Fruit fly (Drosophila melanogaster) whole organism, embryonic: ENCODE data around the gene IntS6.

Experiments
- CG10654 ChIP-seq: fragments of 200-800 bp; sonication (Bioruptor generic); optimal IDR thresholded peaks from 2 replicates; lab custom pipeline; 2016; ENCODE audit warnings: missing biosample characterization, missing genetic modification characterization
- CG12155 ChIP-seq: fragments of 200-800 bp; sonication (Bioruptor generic); optimal IDR thresholded peaks from 3 replicates; lab custom pipeline; 2016; ENCODE audit warnings: missing biosample characterization, missing genetic modification characterization
- CG12299 ChIP-seq: fragments of 200-800 bp; sonication (Bioruptor generic); optimal IDR thresholded peaks from 2 replicates; lab custom pipeline; 2018; ENCODE audit warnings: missing biosample characterization, mild to moderate bottlenecking, missing genetic modification characterization
- CG13775 ChIP-seq: fragments of 200-800 bp; sonication (Bioruptor generic); optimal IDR thresholded peaks from 3 replicates; lab custom pipeline; 2017; ENCODE audit warnings: missing biosample characterization, mild to moderate bottlenecking, missing genetic modification characterization
- CG1529 ChIP-seq: fragments of 200-800 bp; sonication (Bioruptor generic); optimal IDR thresholded peaks from 3 replicates; lab custom pipeline; 2018; ENCODE audit warnings: missing biosample characterization, missing genetic modification characterization
- CG15479 ChIP-seq: fragments of 200-800 bp; sonication (Bioruptor generic); optimal IDR thresholded peaks from 3 replicates; lab custom pipeline; 2019; ENCODE audit warnings: missing biosample characterization, mild to moderate bottlenecking, missing genetic modification characterization, moderate library complexity
- CG1603 ChIP-seq: fragments of 200-800 bp; sonication (Bioruptor generic); optimal IDR thresholded peaks from 2 replicates; lab custom pipeline; 2019; ENCODE audit warnings: missing biosample characterization, mild to moderate bottlenecking, missing genetic modification characterization, moderate library complexity
- CG16815 ChIP-seq: fragments of 200-800 bp; sonication (Bioruptor generic); optimal IDR thresholded peaks from 3 replicates; lab custom pipeline; 2017; ENCODE audit warnings: missing biosample characterization, mild to moderate bottlenecking, missing genetic modification characterization
- CG18619 ChIP-seq: fragments of 200-800 bp; sonication (Bioruptor generic); optimal IDR thresholded peaks from 3 replicates; lab custom pipeline; 2017; ENCODE audit warnings: missing biosample characterization, mild to moderate bottlenecking, missing genetic modification characterization
- CG2116 ChIP-seq: fragments of 200-800 bp; sonication (Bioruptor generic); optimal IDR thresholded peaks from 3 replicates; lab custom pipeline; 2018; ENCODE audit warnings: missing biosample characterization, mild to moderate bottlenecking, missing genetic modification characterization
- CG2678 ChIP-seq: fragments of 200-800 bp; sonication (Bioruptor generic); optimal IDR thresholded peaks from 3 replicates; lab custom pipeline; 2019; ENCODE audit warnings: missing biosample characterization, mild to moderate bottlenecking, missing genetic modification characterization, moderate library complexity
- CG31224 ChIP-seq: fragments of 200-800 bp; sonication (Bioruptor generic); IDR thresholded peaks from 2 replicates; pipeline ENCODE4 v1.3.6; 2022; ENCODE audit warnings: missing biosample characterization, missing genetic modification characterization
- CG3995 ChIP-seq: fragments of 200-800 bp; sonication (Bioruptor generic); optimal IDR thresholded peaks from 3 replicates; lab custom pipeline; 2016; ENCODE audit warnings: missing biosample characterization, missing genetic modification characterization
- CG4282 ChIP-seq: fragments of 200-800 bp; sonication (Bioruptor generic); optimal IDR thresholded peaks from 2 replicates; lab custom pipeline; 2016; ENCODE audit warnings: missing biosample characterization, missing genetic modification characterization
- CG4328 ChIP-seq: fragments of 200-800 bp; sonication (Bioruptor generic); optimal IDR thresholded peaks from 3 replicates; lab custom pipeline; 2017; ENCODE audit warnings: missing biosample characterization, missing genetic modification reagents, missing genetic modification characterization
- CG4707 ChIP-seq: fragments of 200-800 bp; sonication (Bioruptor generic); optimal IDR thresholded peaks from 2 replicates; lab custom pipeline; 2018; ENCODE audit warnings: missing biosample characterization, mild to moderate bottlenecking, missing genetic modification characterization, moderate library complexity
- CG5953 ChIP-seq: fragments of 200-800 bp; sonication (Bioruptor generic); IDR thresholded peaks from 2 replicates; pipeline ENCODE4 v1.3.6; 2022; ENCODE audit warnings: missing biosample characterization, missing genetic modification characterization
- CG6791 ChIP-seq: fragments of 200-800 bp; sonication (Bioruptor generic); IDR thresholded peaks from 3 replicates; pipeline ENCODE4 v1.3.6; 2022; ENCODE audit warnings: missing biosample characterization, missing genetic modification characterization; ENCODE audit not compliant: partially characterized antibody
- CG8924 ChIP-seq: fragments of 200-800 bp; optimal IDR thresholded peaks from 3 replicates; lab custom pipeline; 2019; ENCODE audit warnings: missing biosample characterization, mild to moderate bottlenecking, missing genetic modification characterization, moderate library complexity
- Camta ChIP-seq: fragments of 200-800 bp; sonication (Bioruptor generic); optimal IDR thresholded peaks from 2 replicates; lab custom pipeline; 2016; ENCODE audit warnings: missing biosample characterization, missing genetic modification characterization
- D ChIP-seq, 2 experiments: fragments of 200-800 bp in 1 of 2; fragments of >200 bp in 1 of 2; sonication (Bioruptor generic) in 1 of 2; optimal IDR thresholded peaks; 2 replicates in 1 of 2; 3 replicates in 1 of 2; lab custom pipeline; 2017; ENCODE audit warnings: mild to moderate bottlenecking in 1 of 2, missing biosample characterization in 1 of 2, missing genetic modification characterization in 1 of 2, missing genetic modification reagents in 1 of 2
- Ets65A ChIP-seq: fragments of 200-800 bp; sonication (Bioruptor generic); peaks from one replicate; lab custom pipeline; 2016; ENCODE audit warnings: missing biosample characterization, missing genetic modification characterization
- Fer1 ChIP-seq: fragments of 200-800 bp; sonication (Bioruptor generic); optimal IDR thresholded peaks from 2 replicates; lab custom pipeline; 2017; ENCODE audit warnings: missing biosample characterization, mild to moderate bottlenecking, missing genetic modification characterization
- Hr3 ChIP-seq: fragments of 200-800 bp; sonication (Bioruptor generic); optimal IDR thresholded peaks from 3 replicates; lab custom pipeline; 2016; ENCODE audit warnings: missing biosample characterization, missing genetic modification characterization
- Hr39 ChIP-seq: fragments of >200 bp; optimal IDR thresholded peaks from 2 replicates; lab custom pipeline; 2017
- Med ChIP-seq: fragments of 200-800 bp; sonication (Bioruptor generic); peaks from one replicate; lab custom pipeline; 2016; ENCODE audit warnings: missing biosample characterization, missing genetic modification characterization, mild to moderate bottlenecking, inconsistent platforms, moderate library complexity
- NK7.1 ChIP-seq: fragments of 200-800 bp; sonication (Bioruptor generic); optimal IDR thresholded peaks from 3 replicates; lab custom pipeline; 2016; ENCODE audit warnings: missing biosample characterization, missing genetic modification characterization
- Oli ChIP-seq: fragments of 200-800 bp; sonication (Bioruptor generic); optimal IDR thresholded peaks from 2 replicates; lab custom pipeline; 2018; ENCODE audit warnings: missing biosample characterization, mild to moderate bottlenecking, missing genetic modification characterization, moderate library complexity
- Six4 ChIP-seq: fragments of 200-800 bp; sonication (Bioruptor generic); optimal IDR thresholded peaks from 2 replicates; lab custom pipeline; 2016; ENCODE audit warnings: missing biosample characterization, missing genetic modification characterization
- Sox100B ChIP-seq: fragments of 200-800 bp; sonication (Bioruptor generic); optimal IDR thresholded peaks from 3 replicates; lab custom pipeline; 2018; ENCODE audit warnings: missing biosample characterization, mild to moderate bottlenecking, missing genetic modification characterization
- Stat92E ChIP-seq, 3 experiments: fragments of >200 bp in 2 of 3; fragments of 200-800 bp in 1 of 3; sonication (Bioruptor generic) in 1 of 3; optimal IDR thresholded peaks; 2 replicates each; lab custom pipeline; 2017 to 2019; ENCODE audit warnings: missing biosample characterization in 3 of 3, missing genetic modification characterization in 3 of 3, mild to moderate bottlenecking in 1 of 3, moderate library complexity in 1 of 3
- az2 ChIP-seq: fragments of 200-800 bp; sonication (Bioruptor generic); optimal IDR thresholded peaks from 3 replicates; lab custom pipeline; 2016; ENCODE audit warnings: missing biosample characterization, missing genetic modification characterization
- da ChIP-seq: fragments of 200-800 bp; sonication (Bioruptor generic); optimal IDR thresholded peaks from 2 replicates; lab custom pipeline; 2016; ENCODE audit warnings: missing biosample characterization, missing genetic modification characterization
- fd3F ChIP-seq: fragments of 200-800 bp; sonication (Bioruptor generic); optimal IDR thresholded peaks from 2 replicates; lab custom pipeline; 2018; ENCODE audit warnings: missing biosample characterization, mild to moderate bottlenecking, missing genetic modification characterization, moderate library complexity
- fd64A ChIP-seq: fragments of 200-800 bp; sonication (Bioruptor generic); optimal IDR thresholded peaks from 3 replicates; lab custom pipeline; 2018; ENCODE audit warnings: missing biosample characterization, mild to moderate bottlenecking, missing genetic modification characterization
- gcm2 ChIP-seq: fragments of 200-800 bp; sonication (Bioruptor generic); optimal IDR thresholded peaks from 2 replicates; lab custom pipeline; 2016; ENCODE audit warnings: missing biosample characterization, missing genetic modification characterization
- her ChIP-seq: fragments of 200-800 bp; sonication (Bioruptor generic); optimal IDR thresholded peaks from 2 replicates; lab custom pipeline; 2016; ENCODE audit warnings: missing biosample characterization, missing genetic modification characterization
- kah ChIP-seq: fragments of 200-800 bp; sonication (Bioruptor generic); optimal IDR thresholded peaks from 2 replicates; lab custom pipeline; 2018; ENCODE audit warnings: missing biosample characterization, mild to moderate bottlenecking, missing genetic modification characterization
- lmd ChIP-seq: fragments of 200-800 bp; sonication (Bioruptor generic); IDR thresholded peaks from 2 replicates; pipeline ENCODE4 v1.3.6; 2022; ENCODE audit warnings: missing biosample characterization, missing genetic modification characterization
- odd ChIP-seq: fragments of 200-800 bp; sonication (Bioruptor generic); optimal IDR thresholded peaks from 2 replicates; lab custom pipeline; 2017; ENCODE audit warnings: missing biosample characterization, mild to moderate bottlenecking, missing genetic modification characterization
- onecut ChIP-seq: fragments of 200-800 bp; sonication (Bioruptor generic); IDR thresholded peaks from 2 replicates; pipeline ENCODE4 v1.3.6; 2022; ENCODE audit warnings: missing biosample characterization, missing genetic modification characterization
- pita ChIP-seq: fragments of 200-800 bp; sonication (Bioruptor generic); optimal IDR thresholded peaks from 2 replicates; lab custom pipeline; 2017; ENCODE audit warnings: missing biosample characterization, mild to moderate bottlenecking, missing genetic modification characterization
- pros ChIP-seq: fragments of 200-800 bp; sonication (Bioruptor generic); optimal IDR thresholded peaks from 3 replicates; lab custom pipeline; 2019; ENCODE audit warnings: missing biosample characterization, mild to moderate bottlenecking, missing genetic modification characterization, moderate library complexity
- pzg ChIP-seq: fragments of 200-800 bp; sonication (Bioruptor generic); optimal IDR thresholded peaks from 3 replicates; lab custom pipeline; 2018; ENCODE audit warnings: missing biosample characterization, mild to moderate bottlenecking, missing genetic modification characterization, moderate library complexity
- seq ChIP-seq: fragments of 200-800 bp; sonication (Bioruptor generic); IDR thresholded peaks from 2 replicates; pipeline ENCODE4 v1.3.6; 2022; ENCODE audit warnings: missing biosample characterization, missing genetic modification characterization
- sima ChIP-seq: fragments of 200-800 bp; sonication (Bioruptor generic); optimal IDR thresholded peaks from 2 replicates; lab custom pipeline; 2016; ENCODE audit warnings: missing biosample characterization, missing genetic modification characterization
- so ChIP-seq: fragments of 200-800 bp; sonication (Bioruptor generic); IDR thresholded peaks from 3 replicates; pipeline ENCODE4 v1.3.6; 2022; ENCODE audit warnings: missing biosample characterization, missing genetic modification characterization
- sob ChIP-seq: fragments of 200-800 bp; sonication (Bioruptor generic); IDR thresholded peaks from 2 replicates; pipeline ENCODE4 v1.3.6; 2022; ENCODE audit warnings: missing biosample characterization, missing genetic modification characterization

Gene IntS6

dm6 chrX:5745840-5746815, 926 bp downstream of the IntS6 start (continued):
- TF ChIP-seq CG3995 (GFP tag; lab: Kevin White, UChicago) (peak; percentile 7), az2 (peak; percentile 75), CG4328 (GFP tag; lab: Kevin White, UChicago) (peak; percentile 75), Hr3 (GFP tag; lab: Kevin White, UChicago) (peak; percentile 34), CG2116 (peak; percentile 98), CG6791 (GFP tag; lab: Robert Waterston, UW) (peak; percentile 51; the same call in 1 of the 3 replicates), Med (peak; percentile 95), D (optimal IDR thresholded peaks at IDR 0.05; lab: Kevin White, UChicago) (no peak), D (GFP tag; optimal IDR thresholded peaks at IDR 0.05; lab: Kevin White, UChicago) (peak; percentile 70), CG5953 (GFP tag; lab: Robert Waterston, UW) (peak; percentile 68), Ets65A (GFP tag; lab: Kevin White, UChicago) (peak; percentile 90), CG2678 (peak; percentile 84), onecut (GFP tag; lab: Robert Waterston, UW) (peak; percentile 77), CG1603 (tag; lab: Kevin White, UChicago) (peak; percentile 86), kah (GFP tag; lab: Kevin White, UChicago) (no peak), sob (GFP tag; lab: Robert Waterston, UW) (peak; percentile 78), pita (GFP tag; lab: Kevin White, UChicago) (no peak), CG16815 (GFP tag; lab: Kevin White, UChicago) (peak; percentile 46), seq (peak; percentile 74), CG1529 (peak; percentile 57), CG4707 (peak; percentile 41), CG31224 (GFP tag; lab: Robert Waterston, UW) (peak; percentile 56), Oli (tag; lab: Kevin White, UChicago) (peak; percentile 72), CG4282 (GFP tag; lab: Kevin White, UChicago) (no peak), fd64A (GFP tag; lab: Kevin White, UChicago) (peak; percentile 13), pros (peak; percentile 14), CG18619 (GFP tag; lab: Kevin White, UChicago) (peak; percentile 72), sima (GFP tag; lab: Kevin White, UChicago) (no peak), CG12299 (tag; lab: Kevin White, UChicago) (peak; percentile 60), CG13775 (GFP tag; lab: Kevin White, UChicago) (peak; percentile 64), Fer1 (GFP tag; lab: Kevin White, UChicago) (peak; percentile 75), Camta (peak; percentile 39), odd (peak; percentile 58), her (no peak), pzg (GFP tag; lab: Kevin White, UChicago) (peak; percentile 29), Six4 (GFP tag; lab: Kevin White, UChicago) (no peak), Stat92E (GFP tag; optimal IDR thresholded peaks at IDR 0.05; lab: Kevin White, UChicago) (no peak), CG12155 (GFP tag; lab: Kevin White, UChicago) (peak; percentile 63), CG8924 (peak; percentile 59), Sox100B (GFP tag; lab: Kevin White, UChicago) (peak; percentile 63), so (peak; percentile 83), NK7.1 (GFP tag; lab: Kevin White, UChicago) (no peak), gcm2 (peak; percentile 63), CG15479 (no peak), da (no peak), lmd (GFP tag; lab: Robert Waterston, UW) (peak; percentile 72), fd3F (GFP tag; lab: Kevin White, UChicago) (peak; percentile 48), Hr39 (lab: Kevin White, UChicago) (no peak), CG10654 (GFP tag; lab: Kevin White, UChicago) (peak; percentile 50)
